Worm (Caenorhabditis elegans): ENCODE results near the gene unc-44.
A peak's percentile ranks its signal among the peaks of the same experiment; 100 is the strongest.

unc-44 gene

ce11 chrIV:5959951-5960350, 15.4 kb upstream of the unc-44 start (continued):
- no peak for TF ChIP-seq vab-15 (tag; optimal IDR thresholded peaks at IDR 0.05)
- no peak for TF ChIP-seq nhr-76 (tag; optimal IDR thresholded peaks at IDR 0.05)
- TF ChIP-seq lin-15B (tag; optimal IDR thresholded peaks at IDR 0.05), result no peak
- TF ChIP-seq pqm-1 (tag; optimal IDR thresholded peaks at IDR 0.05), result no peak
- peak; percentile 7 for TF ChIP-seq tbx-2 (tag; optimal IDR thresholded peaks at IDR 0.05)
- no peak for TF ChIP-seq fkh-10 (GFP tag; optimal IDR thresholded peaks at IDR 0.05)
- TF ChIP-seq ztf-4 (tag; optimal IDR thresholded peaks at IDR 0.05), result no peak
- TF ChIP-seq zag-1 (tag; optimal IDR thresholded peaks at IDR 0.05), result no peak

- no peak for TF ChIP-seq snu-23 (GFP tag; optimal IDR thresholded peaks at IDR 0.05)
- TF ChIP-seq lin-13 (GFP tag; optimal IDR thresholded peaks at IDR 0.05), result no peak
- no peak for TF ChIP-seq nhr-77 (tag; optimal IDR thresholded peaks at IDR 0.05)
- TF ChIP-seq grh-1 (GFP tag; IDR thresholded peaks at IDR 0.05), result no peak
- no peak for TF ChIP-seq nhr-11 (tag; optimal IDR thresholded peaks at IDR 0.05)
- TF ChIP-seq dpl-1 (GFP tag; optimal IDR thresholded peaks at IDR 0.05), result no peak
- TF ChIP-seq nhr-71 (tag; optimal IDR thresholded peaks at IDR 0.05), result no peak
- no peak for TF ChIP-seq pax-3 (tag; optimal IDR thresholded peaks at IDR 0.05)
- no peak for TF ChIP-seq ztf-4 (tag; optimal IDR thresholded peaks at IDR 0.05)
- no peak for TF ChIP-seq egl-27 (tag; optimal IDR thresholded peaks at IDR 0.05)
- no peak for TF ChIP-seq sptf-1 (tag; optimal IDR thresholded peaks at IDR 0.05)
- no peak for TF ChIP-seq nhr-20 (tag; optimal IDR thresholded peaks at IDR 0.05)
- no peak for TF ChIP-seq sup-37 (GFP tag; optimal IDR thresholded peaks at IDR 0.05)
- TF ChIP-seq nhr-12 (tag; optimal IDR thresholded peaks at IDR 0.05), result no peak
- no peak for TF ChIP-seq nhr-85 (tag)
- no peak for TF ChIP-seq nhr-47 (tag; optimal IDR thresholded peaks at IDR 0.05)
- no peak for TF ChIP-seq isw-1 (GFP tag; IDR thresholded peaks at IDR 0.05)
- TF ChIP-seq Y116A8C.19 (tag; optimal IDR thresholded peaks at IDR 0.05; ENCODE audit: borderline replicate concordance), result no peak
- no peak for TF ChIP-seq aly-2 (tag; optimal IDR thresholded peaks at IDR 0.05)
- TF ChIP-seq unc-86 (tag; optimal IDR thresholded peaks at IDR 0.05), result no peak
Measured at ce11 chrIV:5962219-5962945, 13.0 kb upstream of the unc-44 start, which contains the start of gene K02B2.6. Gene K02B2.6, minus strand, starts transcription at chrIV:5962269.

ce11 chrIV:5964286-5964685, 11.1 kb upstream of the unc-44 start:
- no peak for TF ChIP-seq unc-130 (tag; optimal IDR thresholded peaks at IDR 0.05)
- TF ChIP-seq zag-1 (tag; optimal IDR thresholded peaks at IDR 0.05), result no peak
- TF ChIP-seq nhr-85 (tag), result peak; percentile 22

DNA sequence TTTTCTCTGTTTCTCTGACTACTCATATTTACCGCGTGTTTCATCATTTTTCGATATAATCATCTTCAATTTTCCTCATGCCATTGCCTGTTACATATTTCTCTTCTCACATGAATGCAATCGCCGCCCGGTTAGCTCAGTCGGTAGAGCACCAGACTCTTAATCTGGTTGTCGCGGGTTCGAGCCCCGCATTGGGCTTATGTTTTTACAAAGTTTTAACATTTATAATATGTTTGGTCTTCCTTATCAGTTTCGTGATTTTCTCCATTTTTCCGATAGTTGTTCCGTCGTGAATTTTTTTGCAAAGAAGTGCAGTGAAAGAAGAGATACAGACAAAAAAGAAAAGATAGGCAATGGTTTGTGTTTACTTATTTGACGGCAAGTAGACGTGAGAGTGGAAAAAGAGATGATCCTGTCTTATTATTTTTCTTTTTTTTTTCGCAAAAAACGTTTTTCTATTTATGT, 8.3 kb upstream of the unc-44 start:
- TF ChIP-seq ztf-4 (tag; optimal IDR thresholded peaks at IDR 0.05), result peak; percentile 9
- peak; percentile 86 for TF ChIP-seq nhr-47 (tag; optimal IDR thresholded peaks at IDR 0.05)
- TF ChIP-seq ets-5 (GFP tag; IDR thresholded peaks at IDR 0.05), result no peak
- no peak for TF ChIP-seq hlh-17 (GFP tag; optimal IDR thresholded peaks at IDR 0.05; ENCODE audit: borderline replicate concordance)
- peak; percentile 47 for TF ChIP-seq ceh-8 (GFP tag; optimal IDR thresholded peaks at IDR 0.05)
- no peak for TF ChIP-seq sptf-1 (tag; optimal IDR thresholded peaks at IDR 0.05)
- peak; percentile 68 for TF ChIP-seq egl-13 (tag; optimal IDR thresholded peaks at IDR 0.05)
- peak; percentile 52 for TF ChIP-seq lir-3 (tag; optimal IDR thresholded peaks at IDR 0.05; ENCODE audit: poor library complexity)
- no peak for TF ChIP-seq nhr-28 (tag; optimal IDR thresholded peaks at IDR 0.05)
- no peak for TF ChIP-seq aha-1 (tag; optimal IDR thresholded peaks at IDR 0.05)
- peak; percentile 71 for TF ChIP-seq hpl-2 (GFP tag; optimal IDR thresholded peaks at IDR 0.05)
- TF ChIP-seq rnt-1 (tag; optimal IDR thresholded peaks at IDR 0.05), result peak; percentile 58
- TF ChIP-seq mab-9 (GFP tag; IDR thresholded peaks at IDR 0.05), result peak; percentile 34; the same call in 1 of the 2 replicates
- no peak for TF ChIP-seq fkh-10 (GFP tag; optimal IDR thresholded peaks at IDR 0.05)
- peak in 5 of 6 experiments; percentile 19 to 89 (median 46) for TF ChIP-seq elt-3 (tag; optimal IDR thresholded peaks at IDR 0.05)
- TF ChIP-seq pax-3 (tag; optimal IDR thresholded peaks at IDR 0.05), result no peak
- no peak for TF ChIP-seq unc-62 (GFP tag; optimal IDR thresholded peaks at IDR 0.05)
- no peak for TF ChIP-seq lin-15B (tag; optimal IDR thresholded peaks at IDR 0.05)
- no peak for TF ChIP-seq nhr-84 (tag; optimal IDR thresholded peaks at IDR 0.05)
- no peak for TF ChIP-seq unc-98 (GFP tag; IDR thresholded peaks at IDR 0.05)
- no peak for TF ChIP-seq hlh-4 (tag; optimal IDR thresholded peaks at IDR 0.05)
- TF ChIP-seq pqm-1 (tag; optimal IDR thresholded peaks at IDR 0.05), result peak; percentile 49
- peak; percentile 38; the same call in 1 of the 2 replicates for TF ChIP-seq isw-1 (GFP tag; IDR thresholded peaks at IDR 0.05)
- TF ChIP-seq nhr-85 (tag), result peak; percentile 91
- TF ChIP-seq fos-1 (tag; optimal IDR thresholded peaks at IDR 0.05), result peak; percentile 52
- TF ChIP-seq mef-2 (tag; optimal IDR thresholded peaks at IDR 0.05), result no peak
- no peak for TF ChIP-seq egl-27 (tag; optimal IDR thresholded peaks at IDR 0.05)
- peak; percentile 24 for TF ChIP-seq unc-86 (tag; optimal IDR thresholded peaks at IDR 0.05)
